Fruit fly (Drosophila melanogaster): ENCODE data around the gene CG4766.
A peak's percentile ranks its signal among the peaks of the same experiment; 100 is the strongest.

The CG4766 gene

dm6 chrX:5997931-5998330, 2.7 kb downstream of the CG4766 start:
- TF ChIP-seq CG32264 (GFP tag; optimal IDR thresholded peaks at IDR 0.05) (no peak), GATAd (GFP tag; optimal IDR thresholded peaks at IDR 0.05) (no peak), N (GFP tag; optimal IDR thresholded peaks at IDR 0.05) (no peak), Hnf4 (GFP tag; optimal IDR thresholded peaks at IDR 0.05) (no peak), OdsH (GFP tag; optimal IDR thresholded peaks at IDR 0.05) (no peak), jim (GFP tag; optimal IDR thresholded peaks at IDR 0.05) (no peak)

DNA sequence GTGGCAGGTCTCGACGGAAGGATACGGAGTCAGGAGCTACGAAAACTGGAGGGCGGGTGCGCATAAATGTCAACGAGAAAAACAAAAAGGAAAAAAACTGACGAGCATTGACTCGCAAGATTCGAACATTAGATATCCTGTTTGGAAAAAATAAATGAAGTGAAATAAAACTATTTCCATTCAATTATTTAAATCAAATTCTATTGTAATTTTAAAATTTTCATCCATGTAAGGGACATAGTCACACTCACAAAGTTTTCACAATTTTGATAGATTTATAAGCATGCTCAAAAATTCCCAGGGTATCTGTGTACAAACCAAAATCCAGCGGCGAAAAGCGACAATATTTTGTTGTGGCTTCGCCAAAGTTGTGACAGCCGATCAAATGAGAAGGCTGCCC, 4.6 kb downstream of the CG4766 start:
- no peak for TF ChIP-seq rgr (GFP tag; optimal IDR thresholded peaks at IDR 0.05)
- TF ChIP-seq fru (GFP tag; optimal IDR thresholded peaks at IDR 0.05): no peak
- no peak for TF ChIP-seq GATAd (GFP tag; optimal IDR thresholded peaks at IDR 0.05)
- TF ChIP-seq Hnf4 (GFP tag; optimal IDR thresholded peaks at IDR 0.05): no peak
- no peak for TF ChIP-seq pan (optimal IDR thresholded peaks at IDR 0.05)
- TF ChIP-seq N (GFP tag; optimal IDR thresholded peaks at IDR 0.05): no peak
- TF ChIP-seq dsf (GFP tag; optimal IDR thresholded peaks at IDR 0.05; ENCODE audit: borderline replicate concordance): no peak
- TF ChIP-seq OdsH (GFP tag; optimal IDR thresholded peaks at IDR 0.05): no peak
- no peak for TF ChIP-seq Mio (GFP tag; optimal IDR thresholded peaks at IDR 0.05)
- TF ChIP-seq ey (GFP tag; optimal IDR thresholded peaks at IDR 0.05): no peak
- TF ChIP-seq HLH106 (tag; optimal IDR thresholded peaks at IDR 0.05): no peak
- TF ChIP-seq Sp1 (GFP tag; optimal IDR thresholded peaks at IDR 0.05): no peak
- TF ChIP-seq dl (GFP tag; optimal IDR thresholded peaks at IDR 0.05; ENCODE audit: insufficient read depth in 1 of 2, partially characterized antibody in 2 of 2): no peak
- TF ChIP-seq sv (GFP tag; optimal IDR thresholded peaks at IDR 0.05): no peak
- no peak for TF ChIP-seq br (GFP tag; optimal IDR thresholded peaks at IDR 0.05)
- no peak for TF ChIP-seq dmrt93B (GFP tag; optimal IDR thresholded peaks at IDR 0.05)
- TF ChIP-seq woc (GFP tag; optimal IDR thresholded peaks at IDR 0.05): peak; percentile 3
- TF ChIP-seq usp (GFP tag; optimal IDR thresholded peaks at IDR 0.05): no peak
- peak in 1 of 2 experiments; percentile 20 for TF ChIP-seq foxo (GFP tag; optimal IDR thresholded peaks at IDR 0.05)
- TF ChIP-seq lola (GFP tag; optimal IDR thresholded peaks at IDR 0.05): no peak
- TF ChIP-seq Myc (optimal IDR thresholded peaks at IDR 0.05): no peak
- TF ChIP-seq tai (GFP tag; optimal IDR thresholded peaks at IDR 0.05): no peak
- TF ChIP-seq sage (GFP tag; optimal IDR thresholded peaks at IDR 0.05): no peak
- no peak for TF ChIP-seq Abd-B (GFP tag; optimal IDR thresholded peaks at IDR 0.05)
- no peak for TF ChIP-seq Jra (GFP tag; optimal IDR thresholded peaks at IDR 0.05)
- peak; percentile 15 for TF ChIP-seq psq (GFP tag; optimal IDR thresholded peaks at IDR 0.05)
- TF ChIP-seq CrebA (GFP tag; optimal IDR thresholded peaks at IDR 0.05; ENCODE audit: borderline replicate concordance): no peak
- no peak for TF ChIP-seq Hr83 (GFP tag; optimal IDR thresholded peaks at IDR 0.05; ENCODE audit: poor library complexity, severe bottlenecking)
- no peak for TF ChIP-seq CG32264 (GFP tag; optimal IDR thresholded peaks at IDR 0.05)
- TF ChIP-seq h (GFP tag; optimal IDR thresholded peaks at IDR 0.05): peak; percentile 28
- TF ChIP-seq CG9705 (GFP tag; optimal IDR thresholded peaks at IDR 0.05): no peak

DNA sequence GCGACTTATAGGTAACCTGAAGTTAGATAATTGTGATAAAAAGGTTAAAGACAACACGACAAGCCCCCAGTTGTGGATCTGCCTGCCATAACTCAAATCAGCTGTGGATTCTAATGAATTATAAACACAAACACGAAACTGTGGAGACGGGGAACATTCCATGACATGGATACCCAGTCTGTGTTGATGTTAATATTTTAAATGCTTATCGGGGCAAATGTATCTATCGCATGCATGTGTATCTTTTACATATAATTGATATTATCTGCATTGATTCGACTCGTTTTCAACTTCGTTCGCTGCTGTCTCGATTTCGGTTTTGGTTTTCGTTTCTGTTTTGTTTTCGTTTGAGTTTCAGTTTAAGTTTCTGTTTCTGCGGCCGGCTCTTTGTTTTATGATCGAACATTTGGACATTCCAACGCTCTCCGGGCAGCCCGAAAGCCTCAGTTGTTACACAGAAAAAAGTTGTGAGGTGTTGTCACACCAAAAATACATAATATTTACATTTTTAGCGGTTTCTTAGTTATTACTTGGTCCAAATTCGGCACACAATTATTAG, 7.8 kb downstream of the CG4766 start:
- no peak for TF ChIP-seq CrebA (GFP tag; optimal IDR thresholded peaks at IDR 0.05; ENCODE audit: borderline replicate concordance)
- TF ChIP-seq Hr83 (GFP tag; optimal IDR thresholded peaks at IDR 0.05; ENCODE audit: poor library complexity, severe bottlenecking): no peak
- no peak for TF ChIP-seq h (GFP tag; optimal IDR thresholded peaks at IDR 0.05)
- no peak for TF ChIP-seq dl (GFP tag; optimal IDR thresholded peaks at IDR 0.05; ENCODE audit: insufficient read depth in 1 of 2, partially characterized antibody in 2 of 2)
- TF ChIP-seq ey (GFP tag; optimal IDR thresholded peaks at IDR 0.05): no peak
- TF ChIP-seq usp (GFP tag; optimal IDR thresholded peaks at IDR 0.05): no peak
- TF ChIP-seq Sp1 (GFP tag; optimal IDR thresholded peaks at IDR 0.05): no peak
- no peak for TF ChIP-seq Dif (GFP tag; optimal IDR thresholded peaks at IDR 0.05; ENCODE audit: partially characterized antibody)
- no peak for TF ChIP-seq sv (GFP tag; optimal IDR thresholded peaks at IDR 0.05)
- no peak for TF ChIP-seq foxo (GFP tag; optimal IDR thresholded peaks at IDR 0.05)
- TF ChIP-seq N (GFP tag; optimal IDR thresholded peaks at IDR 0.05): no peak
- TF ChIP-seq woc (GFP tag; optimal IDR thresholded peaks at IDR 0.05): no peak
- TF ChIP-seq rgr (GFP tag; optimal IDR thresholded peaks at IDR 0.05): no peak
- no peak for TF ChIP-seq Abd-B (GFP tag; optimal IDR thresholded peaks at IDR 0.05)
- no peak for TF ChIP-seq Myc (optimal IDR thresholded peaks at IDR 0.05)
- TF ChIP-seq Dfd (GFP tag; optimal IDR thresholded peaks at IDR 0.05): no peak

DNA sequence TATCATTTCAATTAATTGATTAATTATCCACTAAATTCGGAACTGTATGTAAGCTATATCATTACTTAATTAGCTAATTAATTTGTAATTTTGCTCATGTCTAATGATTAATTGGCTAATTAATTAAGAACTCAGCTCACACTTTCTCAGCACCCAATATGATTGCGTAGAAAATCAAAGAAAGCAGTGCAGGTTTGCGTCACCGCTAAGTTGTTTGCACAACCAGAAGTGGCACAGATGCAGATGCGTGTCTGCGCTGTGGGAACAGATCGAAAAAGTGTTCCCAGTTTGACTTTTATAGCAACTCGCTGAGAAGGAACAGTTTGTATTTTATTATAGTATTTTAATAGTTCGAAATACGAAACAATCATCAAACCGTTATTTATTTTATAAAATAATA, 8.5 kb downstream of the CG4766 start:
- TF ChIP-seq Myc (optimal IDR thresholded peaks at IDR 0.05): peak; percentile 85
- no peak for TF ChIP-seq sv (GFP tag; optimal IDR thresholded peaks at IDR 0.05)
- peak; percentile 97 for TF ChIP-seq Vsx2 (GFP tag; optimal IDR thresholded peaks at IDR 0.05; ENCODE audit: partially characterized antibody)
